Worm (Caenorhabditis elegans) whole organism, late embryonic: Measurements from ENCODE around the gene C09G9.8.

ENCODE experiments used
- ama-1 ChIP-seq: fragments of 150-350 bp; optimal IDR thresholded peaks from 2 replicates; lab custom pipeline; 2014
- ceh-14 ChIP-seq: sonication (generic microtip); optimal IDR thresholded peaks from 2 replicates; lab custom pipeline; 2016; ENCODE audit warnings: missing genotype, missing genetic modification characterization, missing compliant biosample characterization
- ceh-18 ChIP-seq: sonication (generic microtip); optimal IDR thresholded peaks from 2 replicates; lab custom pipeline; 2016; ENCODE audit warnings: missing genetic modification characterization, missing compliant biosample characterization
- ceh-19 ChIP-seq: fragments of 200-800 bp; sonication (Bioruptor generic); optimal IDR thresholded peaks from 2 replicates; lab custom pipeline; 2018; ENCODE audit warnings: mild to moderate bottlenecking, missing genetic modification characterization, missing compliant biosample characterization
- ceh-22 ChIP-seq: sonication (generic microtip); optimal IDR thresholded peaks from 2 replicates; lab custom pipeline; 2017; ENCODE audit warnings: missing biosample characterization, missing genetic modification characterization
- ceh-24 ChIP-seq: sonication (generic microtip); optimal IDR thresholded peaks from 2 replicates; lab custom pipeline; 2016; ENCODE audit warnings: mild to moderate bottlenecking, missing genetic modification characterization, missing compliant biosample characterization
- ceh-30 ChIP-seq: fragments of 150-350 bp; optimal IDR thresholded peaks from 2 replicates; lab custom pipeline; 2014; ENCODE audit warnings: missing biosample characterization, missing genetic modification characterization
- ceh-48 ChIP-seq: sonication (generic microtip); optimal IDR thresholded peaks from 2 replicates; lab custom pipeline; 2016; ENCODE audit warnings: missing genetic modification characterization, inconsistent platforms, missing compliant biosample characterization
- ceh-6 ChIP-seq: fragments of 200-800 bp; sonication (Bioruptor generic); optimal IDR thresholded peaks from 2 replicates; lab custom pipeline; 2018; ENCODE audit warnings: mild to moderate bottlenecking, missing genetic modification characterization, missing compliant biosample characterization
- che-1 ChIP-seq: sonication (generic microtip); optimal IDR thresholded peaks from 2 replicates; lab custom pipeline; 2016; ENCODE audit warnings: mild to moderate bottlenecking, missing genetic modification characterization, missing compliant biosample characterization
- dmd-4 ChIP-seq: sonication (generic microtip); optimal IDR thresholded peaks from 2 replicates; lab custom pipeline; 2016; ENCODE audit warnings: borderline replicate concordance, missing genetic modification characterization, missing compliant biosample characterization
- elt-2 ChIP-seq: sonication (generic microtip); optimal IDR thresholded peaks from 2 replicates; lab custom pipeline; 2016; ENCODE audit warnings: missing genetic modification reagents, missing genetic modification characterization, missing compliant biosample characterization
- fax-1 ChIP-seq: sonication (generic microtip); optimal IDR thresholded peaks from 2 replicates; lab custom pipeline; 2016; ENCODE audit warnings: missing genotype, missing genetic modification characterization, missing compliant biosample characterization
- fkh-6 ChIP-seq: sonication (generic microtip); optimal IDR thresholded peaks from 2 replicates; lab custom pipeline; 2016; ENCODE audit warnings: missing genetic modification characterization, missing compliant biosample characterization
- hlh-30 ChIP-seq: sonication (generic microtip); optimal IDR thresholded peaks from 2 replicates; lab custom pipeline; 2017; ENCODE audit warnings: antibody characterized with exemption, missing genetic modification characterization, missing compliant biosample characterization; ENCODE audit not compliant: insufficient read depth
- hlh-6 ChIP-seq: sonication (generic microtip); optimal IDR thresholded peaks from 2 replicates; lab custom pipeline; 2016; ENCODE audit warnings: missing genotype, missing genetic modification characterization, missing compliant biosample characterization
- lin-11 ChIP-seq: fragments of 200-800 bp; sonication (Bioruptor generic); optimal IDR thresholded peaks from 2 replicates; lab custom pipeline; 2018; ENCODE audit warnings: mild to moderate bottlenecking, missing genetic modification characterization, missing compliant biosample characterization
- madf-2 ChIP-seq: sonication (generic microtip); optimal IDR thresholded peaks from 2 replicates; lab custom pipeline; 2017; ENCODE audit warnings: missing genetic modification characterization, missing compliant biosample characterization
- mec-3 ChIP-seq: sonication (generic microtip); optimal IDR thresholded peaks from 2 replicates; lab custom pipeline; 2016; ENCODE audit warnings: borderline replicate concordance, missing genetic modification characterization, missing compliant biosample characterization
- nfya-1 ChIP-seq: sonication (generic microtip); optimal IDR thresholded peaks from 2 replicates; lab custom pipeline; 2017; ENCODE audit warnings: missing genetic modification characterization, mild to moderate bottlenecking, missing compliant biosample characterization, antibody characterized with exemption, moderate library complexity
- nhr-11 ChIP-seq: fragments of 150-350 bp; optimal IDR thresholded peaks from 2 replicates; lab custom pipeline; 2014; ENCODE audit warnings: missing biosample characterization, missing genetic modification characterization
- npax-4 ChIP-seq: sonication (generic microtip); optimal IDR thresholded peaks from 2 replicates; lab custom pipeline; 2016; ENCODE audit warnings: missing genetic modification characterization, missing compliant biosample characterization
- pha-2 ChIP-seq: sonication (generic microtip); optimal IDR thresholded peaks from 2 replicates; lab custom pipeline; 2017; ENCODE audit warnings: mild to moderate bottlenecking, missing genetic modification characterization, missing compliant biosample characterization
- pqm-1 ChIP-seq: sonication (generic microtip); optimal IDR thresholded peaks from 2 replicates; lab custom pipeline; 2016; ENCODE audit warnings: missing genetic modification characterization, missing compliant biosample characterization
- rnt-1 ChIP-seq: sonication (generic microtip); optimal IDR thresholded peaks from 2 replicates; lab custom pipeline; 2016; ENCODE audit warnings: missing genetic modification characterization, missing compliant biosample characterization
- tbx-2 ChIP-seq: sonication (generic microtip); optimal IDR thresholded peaks from 2 replicates; lab custom pipeline; 2016; ENCODE audit warnings: missing genetic modification characterization, missing compliant biosample characterization
- ttx-3 ChIP-seq: sonication (generic microtip); optimal IDR thresholded peaks from 2 replicates; lab custom pipeline; 2016; ENCODE audit warnings: missing genetic modification reagents, missing genetic modification characterization, missing compliant biosample characterization
- unc-42 ChIP-seq: sonication (generic microtip); optimal IDR thresholded peaks from 2 replicates; lab custom pipeline; 2016; ENCODE audit warnings: missing genotype, missing genetic modification characterization, missing compliant biosample characterization
- unc-55 ChIP-seq: sonication (generic microtip); optimal IDR thresholded peaks from 2 replicates; lab custom pipeline; 2017; ENCODE audit warnings: missing biosample characterization, missing genetic modification reagents, missing genetic modification characterization
- unc-86 ChIP-seq: sonication (generic microtip); optimal IDR thresholded peaks from 2 replicates; lab custom pipeline; 2016; ENCODE audit warnings: missing genetic modification characterization, missing compliant biosample characterization

The C09G9.8 gene

DNA sequence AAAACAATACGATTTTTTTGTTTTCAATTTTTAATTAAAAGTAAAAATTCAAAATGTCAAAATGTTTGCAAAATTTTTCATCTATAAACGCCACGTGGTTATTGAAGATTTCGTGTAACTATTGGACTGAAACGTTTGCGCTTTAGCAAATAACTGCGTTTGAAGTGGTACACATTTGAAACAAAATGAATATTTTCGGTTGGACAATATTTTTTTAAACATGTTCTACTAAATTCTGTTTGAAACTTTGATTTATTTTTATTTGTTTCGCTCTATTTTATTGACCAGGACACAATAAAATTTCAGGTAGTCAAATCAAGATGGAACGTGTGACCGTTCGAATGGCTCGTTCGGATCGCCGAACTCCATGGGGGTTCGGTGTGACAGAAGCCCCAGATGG is 29.1 kb upstream of the C09G9.8 start, which contains the start of gene alp-1:
alp-1 (plus strand) TSS at position 301 of the 400 bp plus-strand sequence.
- TF ChIP-seq unc-55 (GFP tag; lab: Kevin White, UChicago) (no peak), ceh-14 (tag; lab: Kevin White, UChicago) (no peak)

DNA sequence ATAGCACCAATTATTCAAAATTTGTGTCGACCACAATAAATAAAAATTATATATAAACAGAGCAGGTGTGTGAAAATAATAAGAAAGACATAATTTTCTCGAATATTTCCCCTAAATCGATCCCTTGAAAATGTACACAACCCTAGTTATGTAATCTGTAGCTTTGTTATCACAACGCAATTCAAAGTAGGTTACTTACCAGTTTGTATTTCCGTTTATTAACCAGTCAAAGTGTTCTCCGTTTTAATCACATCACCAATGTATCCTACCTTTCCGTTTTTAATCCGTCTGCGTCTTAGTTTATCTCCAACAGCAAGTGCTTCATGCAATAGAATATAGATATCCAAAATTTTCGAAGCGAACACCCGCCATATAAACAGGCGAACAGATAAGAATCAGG is 28.0 kb upstream of the C09G9.8 start:
- TF ChIP-seq unc-55 (GFP tag; lab: Kevin White, UChicago) (no peak), ceh-18 (tag; lab: Kevin White, UChicago) (no peak), ceh-24 (tag; lab: Kevin White, UChicago) (no peak), madf-2 (tag; lab: Kevin White, UChicago) (no peak), tbx-2 (tag; lab: Kevin White, UChicago) (no peak), ceh-6 (GFP tag; lab: Kevin White, UChicago) (no peak), mec-3 (no peak), pqm-1 (tag; lab: Kevin White, UChicago) (no peak), fkh-6 (tag; lab: Kevin White, UChicago) (no peak), ama-1 (lab: Kevin White, UChicago) (no peak), hlh-6 (tag; lab: Kevin White, UChicago) (no peak), rnt-1 (tag; lab: Kevin White, UChicago) (no peak)

DNA sequence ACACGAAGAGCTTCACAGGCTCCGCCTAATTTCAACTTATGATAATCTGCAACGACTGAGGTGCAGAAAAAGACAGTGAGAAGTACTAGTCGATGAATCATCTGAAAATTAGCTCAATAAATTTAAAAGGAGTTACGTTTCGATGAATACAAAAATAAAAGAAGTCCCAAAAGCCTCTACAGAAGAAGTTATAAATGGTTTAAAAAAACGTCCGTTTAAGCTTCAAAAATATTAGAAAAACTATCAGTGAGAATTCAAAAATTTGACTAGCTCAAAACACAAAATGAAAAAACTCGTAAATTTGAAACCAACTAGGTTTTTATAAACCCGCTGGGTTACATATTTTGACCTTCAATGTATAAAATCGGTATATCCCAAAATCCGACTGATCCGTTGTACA is 25.3 kb upstream of the C09G9.8 start, which contains the start of gene T11B7.5:
T11B7.5 (minus strand) TSS at position 101 of the 400 bp plus-strand sequence.
- TF ChIP-seq ceh-48 (tag; lab: Kevin White, UChicago) (no peak), unc-42 (tag; lab: Kevin White, UChicago) (no peak), ceh-22 (no peak), hlh-30 (tag; lab: Kevin White, UChicago) (no peak), lin-11 (tag; lab: Kevin White, UChicago) (no peak), pha-2 (no peak), rnt-1 (tag; lab: Kevin White, UChicago) (no peak), unc-55 (GFP tag; lab: Kevin White, UChicago) (no peak)

DNA sequence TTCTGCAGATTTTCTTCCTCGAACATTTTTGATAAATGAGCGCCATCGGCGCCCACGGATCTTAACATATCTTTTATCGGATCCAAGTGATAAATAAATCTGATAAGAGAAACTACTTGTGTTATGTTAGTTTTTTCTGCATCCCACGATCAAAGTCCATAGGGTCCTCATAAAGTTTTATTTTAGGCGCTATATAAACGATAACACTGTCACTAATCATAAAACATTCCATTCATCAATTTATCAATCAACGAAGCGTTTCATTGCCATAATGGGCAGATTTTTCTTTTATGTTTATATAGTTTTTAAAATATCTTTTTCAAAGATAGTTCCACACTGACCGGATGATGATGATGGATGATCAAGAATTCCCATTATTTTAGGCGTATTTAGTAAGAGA is 16.6 kb upstream of the C09G9.8 start:
- TF ChIP-seq fax-1 (no peak), hlh-30 (tag; lab: Kevin White, UChicago) (no peak), che-1 (tag; lab: Kevin White, UChicago) (no peak)

DNA sequence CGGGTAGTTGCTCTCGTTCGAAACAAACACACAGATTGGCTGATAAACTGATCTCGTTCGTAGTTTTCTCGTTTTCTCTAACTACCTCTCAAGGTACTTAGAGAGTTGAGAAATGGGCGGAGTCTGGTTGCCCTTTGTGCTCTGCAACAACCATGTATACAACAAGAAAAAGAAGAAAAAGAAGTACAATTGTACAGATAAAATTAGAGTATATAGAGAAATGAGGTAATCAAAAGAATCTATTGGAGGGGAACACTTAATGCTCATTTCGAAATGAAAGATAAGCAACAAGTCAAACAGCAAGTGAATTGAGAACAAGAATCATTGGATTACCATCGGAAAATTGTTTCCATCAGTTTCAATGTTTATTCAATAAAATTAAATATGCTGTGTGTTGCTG is 15.9 kb upstream of the C09G9.8 start, which contains the start of gene C09G9.1:
C09G9.1 (minus strand) TSS at position 143 of the 400 bp plus-strand sequence.
- no peak for TF ChIP-seq ceh-19 (GFP tag; lab: Kevin White, UChicago)
- TF ChIP-seq, all 69 proteins: peak for 0

DNA sequence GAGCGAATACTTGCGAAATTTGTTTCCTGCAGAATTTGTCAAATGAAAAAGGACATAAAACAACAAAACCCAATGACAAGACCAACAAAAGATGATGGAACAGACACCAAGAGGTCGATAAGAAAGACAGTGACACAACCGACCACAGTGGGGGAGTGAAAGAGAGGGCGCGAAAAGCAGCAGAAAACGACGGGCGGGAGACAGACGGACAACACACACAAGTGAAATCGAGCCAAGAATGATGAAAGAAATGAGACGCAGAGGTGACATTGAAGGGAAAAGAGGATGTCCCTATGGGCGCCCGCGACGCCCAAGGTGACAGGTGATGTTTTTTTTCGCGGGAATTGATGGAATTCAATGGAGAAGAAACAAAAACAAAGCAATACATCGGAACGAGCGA is 15.2 kb upstream of the C09G9.8 start:
- TF ChIP-seq ceh-18 (tag; lab: Kevin White, UChicago) (peak; percentile 72), rnt-1 (tag; lab: Kevin White, UChicago) (peak; percentile 24), nhr-11 (no peak), hlh-6 (tag; lab: Kevin White, UChicago) (peak; percentile 45), ceh-30 (tag; lab: Kevin White, UChicago) (no peak), mec-3 (no peak), nfya-1 (tag; lab: Kevin White, UChicago) (peak; percentile 5), unc-55 (GFP tag; lab: Kevin White, UChicago) (peak; percentile 78)
- TF ChIP-seq, all 69 proteins: peak for 5

DNA sequence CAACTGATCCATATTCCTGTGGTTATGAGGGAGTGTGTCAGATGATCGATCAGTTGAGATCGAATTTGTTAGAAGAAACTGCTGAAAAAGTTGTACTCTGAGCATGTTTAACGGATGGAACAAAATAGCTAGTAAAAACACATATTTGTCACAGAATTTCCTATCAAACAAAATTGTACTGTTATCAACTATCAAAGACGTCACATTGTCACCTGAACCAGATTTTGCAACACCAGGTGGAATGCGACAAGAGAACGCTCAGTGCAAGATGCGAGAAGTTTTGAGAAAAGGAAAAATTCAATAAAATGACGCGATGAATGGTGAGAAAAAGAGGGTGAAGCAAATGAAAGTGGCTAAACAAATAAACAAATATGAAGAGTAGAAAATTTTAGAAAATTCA is 13.7 kb upstream of the C09G9.8 start:
- TF ChIP-seq ttx-3 (tag; lab: Kevin White, UChicago), result no peak
- no peak for TF ChIP-seq fkh-6 (tag; lab: Kevin White, UChicago)
- TF ChIP-seq npax-4, result no peak
- TF ChIP-seq rnt-1 (tag; lab: Kevin White, UChicago), result no peak

DNA sequence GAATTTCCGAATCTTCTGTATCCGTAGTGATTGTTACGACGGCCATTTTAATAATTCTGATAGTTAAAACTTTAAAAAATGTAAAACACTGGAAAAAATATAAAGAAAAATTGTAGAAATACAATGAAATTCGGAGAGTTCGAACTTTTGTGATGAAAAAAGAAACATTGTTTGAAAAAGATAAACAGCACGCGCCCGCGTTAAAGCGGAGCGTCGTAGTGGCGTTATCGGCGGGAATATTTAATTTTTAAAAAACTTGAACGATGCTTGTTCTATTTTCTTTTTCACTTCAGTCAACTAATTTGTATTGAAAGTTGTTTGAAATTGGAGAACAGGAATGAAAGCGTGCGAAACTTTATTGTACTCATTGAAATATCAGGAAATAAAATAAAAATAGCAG is 11.7 kb upstream of the C09G9.8 start, which contains the start of gene npp-23:
npp-23 (minus strand) TSS at position 56 of the 400 bp plus-strand sequence.
- TF ChIP-seq nfya-1 (tag; lab: Kevin White, UChicago), result peak; percentile 13
- TF ChIP-seq unc-86 (tag; lab: Kevin White, UChicago), result no peak
- no peak for TF ChIP-seq dmd-4 (tag; lab: Kevin White, UChicago)
- TF ChIP-seq elt-2 (tag; lab: Kevin White, UChicago), result peak; percentile 7
